Worm (Caenorhabditis elegans) whole organism, L4 larva: ENCODE measurements around the gene nas-32.

ENCODE experiments used
- F10B5.3 ChIP-seq: sonication (generic microtip); optimal IDR thresholded peaks from 2 replicates; lab custom pipeline; 2016; ENCODE audit warnings: mild to moderate bottlenecking, missing genetic modification characterization, missing compliant biosample characterization
- F44E2.7 ChIP-seq: fragments of 200-800 bp; sonication (Bioruptor generic); IDR thresholded peaks from 2 replicates; pipeline ENCODE4 v2.1.2; 2022; ENCODE audit warnings: missing genetic modification characterization, missing compliant biosample characterization
- F49E8.2 ChIP-seq: sonication (generic microtip); optimal IDR thresholded peaks from 2 replicates; lab custom pipeline; 2016; ENCODE audit warnings: missing compliant biosample characterization, mild to moderate bottlenecking, missing genetic modification characterization, borderline replicate concordance
- T26A8.4 ChIP-seq: fragments of 200-800 bp; sonication (Bioruptor generic); IDR thresholded peaks from 2 replicates; pipeline ENCODE4 v1.3.6; 2022; ENCODE audit warnings: missing genetic modification characterization, missing compliant biosample characterization
- Y48G9A.11 ChIP-seq: fragments of 200-800 bp; sonication (Bioruptor generic); IDR thresholded peaks from 2 replicates; pipeline ENCODE4 v1.3.6; 2022; ENCODE audit warnings: missing genetic modification reagents, missing genetic modification characterization, missing compliant biosample characterization
- ZK546.5 ChIP-seq, 2 experiments: sonication (generic microtip); optimal IDR thresholded peaks; 2 replicates each; lab custom pipeline; 2017; ENCODE audit warnings: missing biosample characterization in 2 of 2, missing genetic modification characterization in 2 of 2
- aly-2 ChIP-seq: sonication (generic microtip); optimal IDR thresholded peaks from 2 replicates; lab custom pipeline; 2018; ENCODE audit warnings: missing biosample characterization, missing genetic modification characterization
- arid-1 ChIP-seq: fragments of 200-800 bp; sonication (Bioruptor generic); conservative IDR thresholded peaks from 2 replicates; pipeline ENCODE4 v1.3.6; 2022; ENCODE audit warnings: missing genetic modification reagents, missing genetic modification characterization, missing compliant biosample characterization
- attf-4 ChIP-seq: sonication (generic microtip); optimal IDR thresholded peaks from 3 replicates; lab custom pipeline; 2017; ENCODE audit warnings: missing biosample characterization, missing genetic modification characterization
- ceh-20 ChIP-seq: fragments of 200-800 bp; sonication (Bioruptor generic); IDR thresholded peaks from 2 replicates; pipeline ENCODE4 v1.3.6; 2022; ENCODE audit warnings: missing genetic modification reagents, missing genetic modification characterization, missing compliant biosample characterization
- ceh-28 ChIP-seq: fragments of 150-350 bp; optimal IDR thresholded peaks from 2 replicates; lab custom pipeline; 2014; ENCODE audit warnings: missing biosample characterization, missing genetic modification reagents, missing genetic modification characterization
- cey-2 ChIP-seq: sonication (generic microtip); optimal IDR thresholded peaks from 3 replicates; lab custom pipeline; 2017; ENCODE audit warnings: missing genetic modification characterization, mild to moderate bottlenecking, missing compliant biosample characterization, antibody characterized with exemption, borderline replicate concordance; ENCODE audit not compliant: insufficient read depth
- daf-16 ChIP-seq, 3 experiments: sonication (generic microtip); optimal IDR thresholded peaks; 2 replicates each; lab custom pipeline; 2016 to 2017; ENCODE audit warnings: missing genetic modification characterization in 3 of 3, missing genetic modification reagents in 3 of 3, mild to moderate bottlenecking in 2 of 3, missing compliant biosample characterization in 2 of 3, missing biosample characterization in 1 of 3, moderate library complexity in 1 of 3
- daf-19 ChIP-seq: fragments of 200-800 bp; sonication (Bioruptor generic); conservative IDR thresholded peaks from 2 replicates; pipeline ENCODE4 v1.3.6; 2022; ENCODE audit warnings: missing genetic modification characterization, missing compliant biosample characterization
- dmd-6 ChIP-seq: fragments of 200-800 bp; sonication (Bioruptor generic); IDR thresholded peaks from 2 replicates; pipeline ENCODE4 v1.3.6; 2022; ENCODE audit warnings: missing genetic modification reagents, missing genetic modification characterization, missing compliant biosample characterization
- dpl-1 ChIP-seq: fragments of 150-350 bp; optimal IDR thresholded peaks from 2 replicates; lab custom pipeline; 2014; ENCODE audit warnings: missing biosample characterization, missing genetic modification reagents, missing genetic modification characterization
- dve-1 ChIP-seq: sonication (generic microtip); optimal IDR thresholded peaks from 2 replicates; lab custom pipeline; 2017; ENCODE audit warnings: antibody characterized with exemption, mild to moderate bottlenecking, missing genetic modification characterization, missing compliant biosample characterization; ENCODE audit not compliant: insufficient read depth
- egl-27 ChIP-seq: sonication (generic microtip); optimal IDR thresholded peaks from 3 replicates; lab custom pipeline; 2017; ENCODE audit warnings: missing biosample characterization, missing genetic modification reagents, missing genetic modification characterization
- egl-43 ChIP-seq: fragments of 200-800 bp; sonication (Bioruptor generic); IDR thresholded peaks from 2 replicates; pipeline ENCODE4 v1.3.6; 2022; ENCODE audit warnings: missing genetic modification reagents, missing genetic modification characterization, missing compliant biosample characterization
- hlh-11 ChIP-seq: fragments of 200-800 bp; sonication (Bioruptor generic); optimal IDR thresholded peaks from 2 replicates; lab custom pipeline; 2018; ENCODE audit warnings: mild to moderate bottlenecking, missing genetic modification characterization, missing compliant biosample characterization
- hlh-30 ChIP-seq: sonication (generic microtip); optimal IDR thresholded peaks from 2 replicates; lab custom pipeline; 2017; ENCODE audit warnings: antibody characterized with exemption, mild to moderate bottlenecking, missing genetic modification characterization, missing compliant biosample characterization; ENCODE audit not compliant: insufficient read depth
- lin-29 ChIP-seq: fragments of 200-800 bp; sonication (Bioruptor generic); IDR thresholded peaks from 2 replicates; pipeline ENCODE4 v1.3.6; 2022; ENCODE audit warnings: missing genetic modification reagents, missing genetic modification characterization, missing compliant biosample characterization
- lin-38 ChIP-seq: fragments of 200-800 bp; sonication (Bioruptor generic); IDR thresholded peaks from 2 replicates; pipeline ENCODE4 v1.3.6; 2022; ENCODE audit warnings: missing genetic modification reagents, missing genetic modification characterization, missing compliant biosample characterization
- lir-3 ChIP-seq: sonication (generic microtip); optimal IDR thresholded peaks from 2 replicates; lab custom pipeline; 2016; ENCODE audit warnings: mild to moderate bottlenecking, missing genetic modification characterization, missing compliant biosample characterization
- mes-2 ChIP-seq: sonication (generic microtip); optimal IDR thresholded peaks from 2 replicates; lab custom pipeline; 2016; ENCODE audit warnings: missing genotype, mild to moderate bottlenecking, missing genetic modification characterization, missing compliant biosample characterization; ENCODE audit not compliant: poor library complexity, severe bottlenecking
- mxl-2 ChIP-seq: fragments of 200-800 bp; sonication (Bioruptor generic); conservative IDR thresholded peaks from 2 replicates; pipeline ENCODE4 v1.3.6; 2022; ENCODE audit warnings: missing genetic modification reagents, missing genetic modification characterization, missing compliant biosample characterization
- nhr-102 ChIP-seq: sonication (generic microtip); optimal IDR thresholded peaks from 2 replicates; lab custom pipeline; 2016; ENCODE audit warnings: mild to moderate bottlenecking, missing genetic modification characterization, moderate library complexity, missing compliant biosample characterization
- nhr-111 ChIP-seq: fragments of 200-800 bp; sonication (Bioruptor generic); optimal IDR thresholded peaks from 2 replicates; lab custom pipeline; 2018; ENCODE audit warnings: mild to moderate bottlenecking, missing genetic modification characterization, missing compliant biosample characterization
- nhr-25 ChIP-seq: sonication (generic microtip); optimal IDR thresholded peaks from 2 replicates; lab custom pipeline; 2017; ENCODE audit warnings: missing genetic modification characterization, mild to moderate bottlenecking, missing compliant biosample characterization, antibody characterized with exemption, moderate library complexity, borderline replicate concordance; ENCODE audit not compliant: insufficient read depth
- nhr-28 ChIP-seq: fragments of 150-350 bp; optimal IDR thresholded peaks from 2 replicates; lab custom pipeline; 2014; ENCODE audit warnings: missing biosample characterization, missing genetic modification characterization
- nhr-48 ChIP-seq: sonication (generic microtip); optimal IDR thresholded peaks from 2 replicates; lab custom pipeline; 2016; ENCODE audit warnings: mild to moderate bottlenecking, missing genetic modification characterization, missing compliant biosample characterization
- nhr-76 ChIP-seq: fragments of 150-350 bp; optimal IDR thresholded peaks from 2 replicates; lab custom pipeline; 2014; ENCODE audit warnings: missing biosample characterization, missing genetic modification characterization
- nhr-77 ChIP-seq: fragments of 150-350 bp; optimal IDR thresholded peaks from 2 replicates; lab custom pipeline; 2014; ENCODE audit warnings: missing biosample characterization, missing genetic modification characterization
- php-3 ChIP-seq: fragments of 200-800 bp; sonication (Bioruptor generic); IDR thresholded peaks from 2 replicates; pipeline ENCODE4 v1.3.6; 2022; ENCODE audit warnings: missing genetic modification reagents, missing genetic modification characterization, missing compliant biosample characterization
- sdz-12 ChIP-seq: fragments of 200-800 bp; sonication (Bioruptor generic); optimal IDR thresholded peaks from 2 replicates; lab custom pipeline; 2018; ENCODE audit warnings: mild to moderate bottlenecking, missing genetic modification characterization, missing compliant biosample characterization
- set-16 ChIP-seq: fragments of 200-800 bp; sonication (Bioruptor generic); IDR thresholded peaks from 2 replicates; pipeline ENCODE4 v1.3.6; 2022; ENCODE audit warnings: missing genetic modification reagents, missing genetic modification characterization, missing compliant biosample characterization
- snpc-4 ChIP-seq: fragments of 150-350 bp; optimal IDR thresholded peaks from 2 replicates; lab custom pipeline; 2014; ENCODE audit warnings: missing biosample characterization, missing genetic modification characterization
- spr-1 ChIP-seq: sonication (generic microtip); optimal IDR thresholded peaks from 2 replicates; lab custom pipeline; 2016; ENCODE audit warnings: mild to moderate bottlenecking, missing genetic modification characterization, missing compliant biosample characterization
- unc-39 ChIP-seq: sonication (generic microtip); optimal IDR thresholded peaks from 2 replicates; lab custom pipeline; 2017; ENCODE audit warnings: missing biosample characterization, missing genetic modification characterization
- unc-62 ChIP-seq, 3 experiments: fragments of 150-350 bp in 1 of 3; sonication (generic microtip); optimal IDR thresholded peaks in 2 of 3; peaks in 1 of 3; 1 replicate in 1 of 3; 2 replicates in 2 of 3; lab custom pipeline; 2014 to 2017; ENCODE audit warnings: missing biosample characterization in 3 of 3, missing genetic modification characterization in 3 of 3, missing genetic modification reagents in 3 of 3, missing genotype in 1 of 3
- zag-1 ChIP-seq: fragments of 150-350 bp; optimal IDR thresholded peaks from 2 replicates; lab custom pipeline; 2014; ENCODE audit warnings: missing biosample characterization, missing genetic modification characterization
- zfp-2 ChIP-seq: sonication (generic microtip); optimal IDR thresholded peaks from 2 replicates; lab custom pipeline; 2016; ENCODE audit warnings: mild to moderate bottlenecking, missing genetic modification characterization, missing compliant biosample characterization
- zfp-3 ChIP-seq: fragments of 200-800 bp; sonication (Bioruptor generic); conservative IDR thresholded peaks from 2 replicates; pipeline ENCODE4 v1.3.6; 2022; ENCODE audit warnings: missing genetic modification reagents, missing genetic modification characterization, missing compliant biosample characterization
- zip-11 ChIP-seq: fragments of 200-800 bp; sonication (Bioruptor generic); IDR thresholded peaks from 2 replicates; pipeline ENCODE4 v1.3.6; 2022; ENCODE audit warnings: missing genetic modification characterization, missing compliant biosample characterization
- zip-2 ChIP-seq: fragments of 150-350 bp; optimal IDR thresholded peaks from 2 replicates; lab custom pipeline; 2014; ENCODE audit warnings: missing biosample characterization, missing genetic modification characterization

nas-32 gene

DNA sequence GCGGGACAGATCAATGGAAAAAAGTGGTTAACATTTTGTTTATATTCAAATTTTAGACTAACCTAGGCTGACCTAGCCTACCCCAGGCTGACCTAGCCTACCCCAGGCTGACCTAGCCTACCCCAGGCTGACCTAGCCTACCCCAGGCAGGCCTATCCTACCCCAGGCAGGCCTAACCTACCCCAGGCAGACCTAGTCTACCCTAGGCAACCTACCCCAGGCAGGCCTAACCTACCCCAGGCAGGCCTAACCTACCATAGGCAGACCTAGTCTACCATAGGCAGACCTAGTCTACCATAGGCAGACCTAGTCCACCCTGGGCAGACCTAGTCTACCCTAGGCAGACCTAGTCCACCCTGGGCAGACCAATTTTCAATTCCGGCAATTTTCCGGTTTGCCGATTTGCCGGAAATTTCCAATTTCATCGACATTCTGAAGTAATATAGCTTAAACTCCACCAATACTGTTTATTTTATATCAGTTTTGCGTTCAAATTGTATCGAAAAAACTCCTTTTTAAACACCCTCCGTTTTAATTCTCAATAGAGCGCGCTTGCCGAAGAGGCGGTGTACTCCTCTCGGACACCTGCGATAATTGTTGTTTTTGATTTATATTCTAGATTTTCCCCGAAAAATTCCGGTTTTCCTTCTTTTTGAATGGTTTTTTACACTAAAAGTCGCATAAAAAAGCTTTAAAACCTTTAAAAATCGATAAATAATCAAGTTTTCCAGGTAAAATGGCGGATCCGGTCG, 5.4 kb upstream of the nas-32 start, which contains the start of gene trm-2A (continued):
- no peak for TF ChIP-seq nhr-25 (tag; lab: Kevin White, UChicago)

DNA sequence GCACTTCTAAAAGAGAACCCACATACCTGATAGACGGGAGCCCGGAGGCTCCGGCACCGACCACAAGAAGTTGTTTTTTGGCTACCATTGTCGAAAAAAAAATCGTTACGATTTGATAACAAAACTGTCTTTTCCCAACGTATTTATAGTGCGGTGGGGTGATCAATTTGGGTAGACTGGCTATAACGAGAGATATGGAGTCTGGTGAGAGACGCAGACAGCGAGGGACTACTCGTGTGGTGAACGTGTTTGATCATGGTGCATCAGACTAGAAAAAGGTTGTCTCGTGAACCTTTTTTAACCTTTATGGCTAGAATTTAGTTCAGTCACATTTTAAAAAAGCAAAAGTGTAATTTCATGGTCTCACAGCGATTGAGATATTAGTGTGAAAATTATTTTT, 4.5 kb upstream of the nas-32 start, which contains the start of gene fmo-5:
fmo-5 (minus strand) TSS at position 206 of the 400 bp plus-strand sequence.
- TF ChIP-seq F49E8.2 (no peak), set-16 (GFP tag; lab: Robert Waterston, UW) (no peak), nhr-25 (tag; lab: Kevin White, UChicago) (no peak), egl-27 (tag; lab: Kevin White, UChicago) (no peak), zip-2 (tag; lab: Kevin White, UChicago) (no peak), mes-2 (tag; lab: Kevin White, UChicago) (peak; percentile 64), sdz-12 (GFP tag; lab: Kevin White, UChicago) (no peak), egl-43 (GFP tag; lab: Robert Waterston, UW) (no peak), dmd-6 (GFP tag; lab: Robert Waterston, UW) (peak; percentile 75), nhr-77 (tag; lab: Kevin White, UChicago) (peak; percentile 51), lin-38 (GFP tag; lab: Robert Waterston, UW) (peak; percentile 65; the same call in 1 of the 2 replicates), Y48G9A.11 (GFP tag; lab: Robert Waterston, UW) (no peak), zip-11 (GFP tag; lab: Robert Waterston, UW) (no peak), lir-3 (tag; lab: Kevin White, UChicago) (no peak), cey-2 (tag; lab: Kevin White, UChicago) (no peak), ceh-20 (GFP tag; lab: Robert Waterston, UW) (no peak), hlh-30 (tag; lab: Kevin White, UChicago) (peak; percentile 96), mxl-2 (GFP tag; lab: Robert Waterston, UW) (no peak), nhr-76 (tag; lab: Kevin White, UChicago) (no peak), php-3 (GFP tag; lab: Robert Waterston, UW) (peak; percentile 50; the same call in 1 of the 2 replicates), unc-62 (GFP tag; optimal IDR thresholded peaks at IDR 0.05 in 1 of 2; lab: Kevin White, UChicago) (no peak), unc-62 (tag; optimal IDR thresholded peaks at IDR 0.05; lab: Kevin White, UChicago) (no peak), F10B5.3 (no peak), zfp-2 (tag; lab: Kevin White, UChicago) (no peak), hlh-11 (peak; percentile 57), ceh-28 (tag; lab: Kevin White, UChicago) (no peak), spr-1 (tag; lab: Kevin White, UChicago) (no peak), daf-16 (GFP tag; optimal IDR thresholded peaks at IDR 0.05; lab: Kevin White, UChicago) (no peak), daf-16 (tag; optimal IDR thresholded peaks at IDR 0.05; lab: Kevin White, UChicago) (peak; percentile 51), nhr-111 (GFP tag; lab: Kevin White, UChicago) (no peak), dve-1 (tag; lab: Kevin White, UChicago) (peak; percentile 59), arid-1 (GFP tag; lab: Robert Waterston, UW) (no peak), zfp-3 (GFP tag; lab: Robert Waterston, UW) (no peak), daf-19 (GFP tag; lab: Robert Waterston, UW) (no peak), nhr-102 (tag; lab: Kevin White, UChicago) (peak; percentile 31), nhr-48 (tag; lab: Kevin White, UChicago) (peak; percentile 2), dpl-1 (GFP tag; lab: Kevin White, UChicago) (peak; percentile 47), nhr-28 (tag; lab: Kevin White, UChicago) (peak; percentile 84), attf-4 (tag; lab: Kevin White, UChicago) (no peak), aly-2 (tag; lab: Kevin White, UChicago) (no peak), T26A8.4 (0 out of 2 replicates have a peak, but pooled peaks have one; percentile 31), F44E2.7 (GFP tag; lab: Robert Waterston, UW) (no peak), snpc-4 (tag; lab: Kevin White, UChicago) (no peak), unc-39 (tag; lab: Kevin White, UChicago) (no peak), lin-29 (GFP tag; lab: Robert Waterston, UW) (no peak), zag-1 (tag; lab: Kevin White, UChicago) (no peak), ZK546.5 (tag; optimal IDR thresholded peaks at IDR 0.05; lab: Kevin White, UChicago) (no peak)
